Worm (Caenorhabditis elegans): ENCODE measurements around the gene Y66D12A.13.

The Y66D12A.13 gene

DNA sequence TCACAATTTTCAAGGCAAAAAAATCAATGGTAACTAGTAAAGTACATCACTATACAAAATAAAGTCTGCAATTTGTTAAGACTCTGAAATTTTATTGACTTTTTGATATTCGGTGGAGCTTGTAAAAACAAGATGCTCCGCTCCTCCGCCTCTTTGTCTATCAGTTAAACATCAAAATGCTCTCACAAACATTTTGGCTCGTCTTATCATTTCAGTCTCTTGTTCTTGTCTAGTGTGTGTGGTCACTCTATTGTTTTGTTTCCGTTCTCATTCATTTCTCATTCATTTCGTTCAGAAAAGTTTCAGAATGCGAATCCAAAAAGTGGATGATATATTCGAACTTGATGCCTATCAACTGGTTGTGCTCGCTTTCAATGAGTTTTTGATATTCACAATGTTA lies at the start of gene Y66D12A.13:
Y66D12A.13 (plus strand) TSS at position 301 of the 400 bp plus-strand sequence.
- no peak for TF ChIP-seq hlh-1 (tag; optimal IDR thresholded peaks at IDR 0.05)
- no peak for TF ChIP-seq zip-8 (tag; optimal IDR thresholded peaks at IDR 0.05)
- no peak for TF ChIP-seq lsy-2 (tag; optimal IDR thresholded peaks at IDR 0.05)
- TF ChIP-seq unc-39 (tag; optimal IDR thresholded peaks at IDR 0.05) = no peak
- no peak for TF ChIP-seq flh-1 (GFP tag; optimal IDR thresholded peaks at IDR 0.05)
- no peak for TF ChIP-seq pha-4 (tag; optimal IDR thresholded peaks at IDR 0.05)
- no peak for TF ChIP-seq ceh-83 (GFP tag; optimal IDR thresholded peaks at IDR 0.05)
- no peak for TF ChIP-seq elt-3 (tag; optimal IDR thresholded peaks at IDR 0.05)
- no peak for TF ChIP-seq lin-32 (GFP tag; optimal IDR thresholded peaks at IDR 0.05)
- no peak for TF ChIP-seq cnd-1 (tag; optimal IDR thresholded peaks at IDR 0.05)
- no peak for TF ChIP-seq nhr-28 (tag; optimal IDR thresholded peaks at IDR 0.05)
- TF ChIP-seq unc-62 (GFP tag; optimal IDR thresholded peaks at IDR 0.05) = no peak
- no peak for TF ChIP-seq ceh-39 (tag; optimal IDR thresholded peaks at IDR 0.05)
- TF ChIP-seq mab-5 (tag; optimal IDR thresholded peaks at IDR 0.05) = no peak
- TF ChIP-seq nhr-237 (tag; optimal IDR thresholded peaks at IDR 0.05) = no peak
- no peak for TF ChIP-seq blmp-1 (tag; optimal IDR thresholded peaks at IDR 0.05)
- TF ChIP-seq nhr-76 (tag; optimal IDR thresholded peaks at IDR 0.05) = no peak

DNA sequence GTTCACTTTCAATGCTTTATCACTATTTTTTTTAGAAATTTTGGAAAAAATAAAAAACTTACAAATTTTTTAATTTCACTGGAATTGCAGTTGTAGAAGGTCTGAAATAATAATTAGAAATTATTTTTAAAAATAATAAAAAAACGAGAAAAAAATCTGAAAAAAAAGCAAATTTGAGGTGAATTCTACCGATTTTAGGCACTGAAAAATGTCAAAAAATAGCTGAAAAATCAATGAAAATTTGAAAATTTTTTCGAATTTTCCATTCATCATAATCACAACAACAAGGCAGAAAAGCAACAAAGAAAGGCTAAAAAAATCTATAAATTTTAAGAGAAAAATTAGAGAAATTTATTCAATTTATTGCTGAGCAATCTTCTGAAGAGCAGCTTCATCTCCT lies 47.5 kb upstream of the Y66D12A.13 start, which contains the start of gene nars-2:
nars-2 (minus strand) TSS at position 101 of the 400 bp plus-strand sequence.
- no peak for TF ChIP-seq flh-1 (GFP tag; optimal IDR thresholded peaks at IDR 0.05)
- no peak for TF ChIP-seq elt-1 (tag; optimal IDR thresholded peaks at IDR 0.05; ENCODE audit: borderline replicate concordance, insufficient read depth)
- no peak for TF ChIP-seq mep-1 (tag; optimal IDR thresholded peaks at IDR 0.05)

DNA sequence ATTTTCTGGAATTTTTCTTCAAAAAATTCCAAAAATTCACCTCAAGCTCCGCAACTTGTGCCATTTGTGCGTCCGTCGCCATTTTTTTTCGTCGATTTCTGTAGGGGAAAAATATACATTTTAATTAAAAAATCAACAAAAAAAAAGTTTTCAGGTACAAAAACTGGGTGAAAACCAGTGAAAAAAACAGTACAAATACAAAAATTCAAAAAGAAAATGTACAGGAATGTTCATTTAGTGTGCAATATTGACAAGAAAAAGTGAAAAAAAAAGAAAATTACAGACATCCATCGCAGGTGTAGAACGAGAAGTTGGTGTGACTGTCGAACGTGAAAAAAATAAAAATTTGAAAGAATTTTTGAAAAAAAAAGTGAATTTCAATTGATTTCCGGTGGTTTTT lies 45.4 kb upstream of the Y66D12A.13 start, which contains the start of gene tin-10:
tin-10 (minus strand) TSS at position 101 of the 400 bp plus-strand sequence.
- TF ChIP-seq cnd-1 (tag; optimal IDR thresholded peaks at IDR 0.05) (no peak), sem-2 (GFP tag; optimal IDR thresholded peaks at IDR 0.05) (no peak), snpc-4 (tag; optimal IDR thresholded peaks at IDR 0.05) (no peak), unc-120 (tag; optimal IDR thresholded peaks at IDR 0.05; ENCODE audit: poor library complexity, severe bottlenecking) (no peak), blmp-1 (tag; optimal IDR thresholded peaks at IDR 0.05) (no peak), mls-2 (tag; optimal IDR thresholded peaks at IDR 0.05) (no peak), ces-1 (GFP tag; optimal IDR thresholded peaks at IDR 0.05) (no peak), pha-4 (tag; optimal IDR thresholded peaks at IDR 0.05) (no peak), bed-3 (GFP tag; optimal IDR thresholded peaks at IDR 0.05) (no peak), elt-1 (tag; optimal IDR thresholded peaks at IDR 0.05; ENCODE audit: borderline replicate concordance, insufficient read depth) (no peak), lin-13 (tag; optimal IDR thresholded peaks at IDR 0.05) (no peak), zip-8 (tag; optimal IDR thresholded peaks at IDR 0.05) (no peak), flh-1 (GFP tag; optimal IDR thresholded peaks at IDR 0.05) (no peak), nhr-2 (tag; optimal IDR thresholded peaks at IDR 0.05) (no peak), lin-32 (GFP tag; optimal IDR thresholded peaks at IDR 0.05) (no peak), ceh-83 (GFP tag; optimal IDR thresholded peaks at IDR 0.05) (no peak)

DNA sequence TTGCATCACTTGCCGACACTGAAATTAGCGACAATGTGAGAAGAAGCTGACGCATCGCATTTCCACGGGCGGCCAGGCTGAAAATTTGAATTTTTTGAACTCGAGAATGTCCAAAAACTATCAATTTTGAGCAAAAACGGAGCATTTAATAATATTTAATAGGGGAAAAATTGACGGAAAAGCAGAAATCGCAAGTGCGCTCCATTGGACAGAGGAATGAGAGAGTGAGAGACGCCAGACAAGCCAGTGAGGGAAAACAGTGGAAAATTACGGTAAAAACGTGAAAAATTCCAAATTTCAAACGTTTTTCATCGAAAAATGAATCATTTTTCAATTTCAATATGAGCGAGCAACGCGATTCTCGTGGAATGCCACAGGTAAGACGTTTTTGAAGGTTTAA lies 43.0 kb upstream of the Y66D12A.13 start, which contains the start of the genes Y66D12A.21 and spe-6:
Y66D12A.21 (minus strand) TSS at position 90 of the 400 bp plus-strand sequence.
spe-6 (plus strand) TSS at position 276 of the 400 bp plus-strand sequence.
- TF ChIP-seq ces-1 (GFP tag; optimal IDR thresholded peaks at IDR 0.05) = peak; percentile 22
- TF ChIP-seq drap-1 (GFP tag; optimal IDR thresholded peaks at IDR 0.05) = no peak
- TF ChIP-seq mep-1 (tag; optimal IDR thresholded peaks at IDR 0.05) = peak; percentile 23

DNA sequence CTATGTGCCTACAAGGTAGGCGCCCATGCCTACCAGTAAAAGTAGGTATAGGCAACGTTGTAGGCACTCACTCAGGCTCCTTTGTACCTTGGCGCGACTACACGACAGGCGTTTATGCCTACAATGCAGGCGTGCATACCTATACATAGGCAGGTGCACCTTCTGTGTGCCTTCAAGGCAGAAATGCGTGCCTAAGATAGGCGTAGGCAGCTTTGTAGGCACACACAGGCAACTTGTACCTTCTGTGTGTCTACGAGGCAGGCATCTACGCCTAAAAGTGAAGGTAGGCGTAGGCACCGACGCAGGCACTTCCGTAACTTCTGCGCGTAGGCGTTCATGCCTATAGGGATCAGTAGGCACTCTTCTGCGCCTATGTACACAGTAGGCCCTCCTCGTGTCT lies 42.5 kb upstream of the Y66D12A.13 start:
- no peak for TF ChIP-seq nhr-28 (tag; optimal IDR thresholded peaks at IDR 0.05)
- no peak for TF ChIP-seq nhr-2 (tag; optimal IDR thresholded peaks at IDR 0.05)
- no peak for TF ChIP-seq lin-13 (tag; optimal IDR thresholded peaks at IDR 0.05)
- no peak for TF ChIP-seq mep-1 (tag; optimal IDR thresholded peaks at IDR 0.05)
- no peak for TF ChIP-seq mls-2 (tag; optimal IDR thresholded peaks at IDR 0.05)
- no peak for TF ChIP-seq lsy-2 (tag; optimal IDR thresholded peaks at IDR 0.05)
- no peak for TF ChIP-seq elt-1 (tag; optimal IDR thresholded peaks at IDR 0.05; ENCODE audit: borderline replicate concordance, insufficient read depth)
- no peak for TF ChIP-seq ceh-43 (GFP tag; optimal IDR thresholded peaks at IDR 0.05)
- TF ChIP-seq unc-39 (tag; optimal IDR thresholded peaks at IDR 0.05) = no peak

DNA sequence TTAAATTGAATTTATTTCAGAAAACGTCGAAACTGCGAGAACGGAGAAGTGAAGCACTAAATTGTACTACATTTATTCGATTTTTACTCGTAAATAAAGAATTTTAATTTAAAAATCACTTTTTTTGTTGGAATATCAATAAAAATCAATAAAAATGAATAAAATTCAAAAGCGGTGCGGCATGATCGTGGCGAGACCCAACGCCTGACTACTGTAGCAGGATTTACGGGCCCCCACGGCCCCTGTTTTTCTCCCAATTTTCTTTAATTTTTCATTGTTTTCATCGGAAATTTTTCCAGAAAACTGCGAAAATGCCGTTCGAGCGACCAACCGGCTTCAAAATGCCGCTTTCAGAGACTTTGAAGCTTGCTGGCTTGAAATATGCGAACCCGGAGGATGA lies 39.4 kb upstream of the Y66D12A.13 start, which contains the start of gene Y66D12A.19:
Y66D12A.19 (plus strand) TSS at position 266 of the 400 bp plus-strand sequence.
- TF ChIP-seq pha-4 (tag; optimal IDR thresholded peaks at IDR 0.05) (no peak), elt-1 (tag; optimal IDR thresholded peaks at IDR 0.05; ENCODE audit: borderline replicate concordance, insufficient read depth) (no peak), sptf-1 (tag; optimal IDR thresholded peaks at IDR 0.05) (no peak), nhr-237 (tag; optimal IDR thresholded peaks at IDR 0.05) (no peak), cnd-1 (tag; optimal IDR thresholded peaks at IDR 0.05) (no peak), lin-13 (tag; optimal IDR thresholded peaks at IDR 0.05) (no peak), unc-120 (tag; optimal IDR thresholded peaks at IDR 0.05; ENCODE audit: poor library complexity, severe bottlenecking) (no peak), ces-1 (GFP tag; optimal IDR thresholded peaks at IDR 0.05) (no peak)

Measured in whole organism, mixed stage, embryonic.